Worm (Caenorhabditis elegans): ENCODE data around the gene K02D10.3.

K02D10.3 gene

ce11 chrIII:8771851-8772250 lies at the start of gene K02D10.3:
Gene K02D10.3, minus strand, starts transcription at chrIII:8771951.
- TF ChIP-seq efl-3 (GFP tag; optimal IDR thresholded peaks at IDR 0.05) (no peak), lin-14 (GFP tag; optimal IDR thresholded peaks at IDR 0.05) (no peak), unc-98 (GFP tag; IDR thresholded peaks at IDR 0.05) (no peak), ces-1 (GFP tag; optimal IDR thresholded peaks at IDR 0.05) (no peak), grh-1 (GFP tag; IDR thresholded peaks at IDR 0.05) (no peak), ztf-4 (tag; optimal IDR thresholded peaks at IDR 0.05) (no peak), sptf-1 (tag; optimal IDR thresholded peaks at IDR 0.05) (no peak), nhr-28 (tag; optimal IDR thresholded peaks at IDR 0.05) (no peak), snpc-4 (tag; optimal IDR thresholded peaks at IDR 0.05) (no peak), xbp-1 (tag; optimal IDR thresholded peaks at IDR 0.05) (no peak), nhr-76 (tag; optimal IDR thresholded peaks at IDR 0.05) (no peak)

ce11 chrIII:8818599-8818998 lies 46.8 kb upstream of the K02D10.3 start, which contains the start of gene pat-2:
Gene pat-2, plus strand, starts transcription at chrIII:8818899.
- no peak for TF ChIP-seq ceh-63 (GFP tag; optimal IDR thresholded peaks at IDR 0.05)
- no peak for TF ChIP-seq pax-3 (tag; optimal IDR thresholded peaks at IDR 0.05)
- TF ChIP-seq mep-1 (tag; optimal IDR thresholded peaks at IDR 0.05): no peak
- no peak for TF ChIP-seq lin-13 (GFP tag; optimal IDR thresholded peaks at IDR 0.05)
- no peak for TF ChIP-seq efl-1 (optimal IDR thresholded peaks at IDR 0.05)
- no peak for TF ChIP-seq efl-1 (GFP tag; optimal IDR thresholded peaks at IDR 0.05 in 1 of 2)
- TF ChIP-seq ztf-11 (tag; optimal IDR thresholded peaks at IDR 0.05): no peak
- no peak for TF ChIP-seq elt-3 (tag; optimal IDR thresholded peaks at IDR 0.05)
- TF ChIP-seq C04F5.9 (tag; optimal IDR thresholded peaks at IDR 0.05): no peak
- TF ChIP-seq aly-2 (tag; optimal IDR thresholded peaks at IDR 0.05): no peak
- no peak for TF ChIP-seq hpl-2 (GFP tag; optimal IDR thresholded peaks at IDR 0.05)

ce11 chrIII:8815699-8816098 lies 43.9 kb upstream of the K02D10.3 start:
- TF ChIP-seq lin-14 (GFP tag; optimal IDR thresholded peaks at IDR 0.05) (peak; percentile 67), lin-39 (tag; optimal IDR thresholded peaks at IDR 0.05) (no peak), egl-13 (tag; optimal IDR thresholded peaks at IDR 0.05) (no peak), C16A3.4 (tag; optimal IDR thresholded peaks at IDR 0.05) (no peak), pag-3 (tag; optimal IDR thresholded peaks at IDR 0.05; ENCODE audit: borderline replicate concordance, insufficient read depth) (peak; percentile 95), nhr-90 (tag; optimal IDR thresholded peaks at IDR 0.05; ENCODE audit: poor library complexity) (no peak), efl-1 (optimal IDR thresholded peaks at IDR 0.05) (peak in 1 of 2 experiments; percentile 15), efl-1 (GFP tag; optimal IDR thresholded peaks at IDR 0.05 in 1 of 2) (peak in 1 of 2 experiments; percentile 89), nhr-85 (tag) (no peak), nhr-237 (tag; optimal IDR thresholded peaks at IDR 0.05) (no peak), lin-35 (GFP tag; optimal IDR thresholded peaks at IDR 0.05) (peak in 1 of 2 experiments; percentile 25), unc-30 (tag; optimal IDR thresholded peaks at IDR 0.05) (no peak), tlp-1 (tag; optimal IDR thresholded peaks at IDR 0.05) (no peak), sox-4 (tag; optimal IDR thresholded peaks at IDR 0.05) (no peak), nhr-47 (tag; optimal IDR thresholded peaks at IDR 0.05) (no peak), unc-98 (GFP tag; IDR thresholded peaks at IDR 0.05) (no peak), unc-62 (GFP tag; optimal IDR thresholded peaks at IDR 0.05) (no peak), ceh-88 (GFP tag; IDR thresholded peaks at IDR 0.05) (no peak), mab-9 (GFP tag; IDR thresholded peaks at IDR 0.05) (no peak), elt-2 (tag; optimal IDR thresholded peaks at IDR 0.05) (no peak), xbp-1 (tag; optimal IDR thresholded peaks at IDR 0.05) (no peak), dsc-1 (tag; optimal IDR thresholded peaks at IDR 0.05) (peak; percentile 42), ets-5 (GFP tag; IDR thresholded peaks at IDR 0.05) (no peak), unc-130 (tag; optimal IDR thresholded peaks at IDR 0.05) (peak; percentile 36), efl-3 (GFP tag; optimal IDR thresholded peaks at IDR 0.05) (no peak), jun-1 (tag; optimal IDR thresholded peaks at IDR 0.05) (no peak), snu-23 (GFP tag; optimal IDR thresholded peaks at IDR 0.05) (peak; percentile 35), Y116A8C.19 (tag; optimal IDR thresholded peaks at IDR 0.05; ENCODE audit: borderline replicate concordance) (no peak), C04F5.9 (tag; optimal IDR thresholded peaks at IDR 0.05) (no peak), nhr-20 (tag; optimal IDR thresholded peaks at IDR 0.05) (peak; percentile 15), ama-1 (optimal IDR thresholded peaks at IDR 0.05) (no peak), nhr-12 (tag; optimal IDR thresholded peaks at IDR 0.05) (no peak), nhr-76 (tag; optimal IDR thresholded peaks at IDR 0.05) (no peak), nhr-28 (tag; optimal IDR thresholded peaks at IDR 0.05) (no peak), elt-3 (tag; optimal IDR thresholded peaks at IDR 0.05) (no peak), F16B12.6 (tag; optimal IDR thresholded peaks at IDR 0.05) (no peak), lsy-2 (tag; optimal IDR thresholded peaks at IDR 0.05) (peak in 1 of 2 experiments; percentile 40), nhr-71 (tag; optimal IDR thresholded peaks at IDR 0.05) (peak; percentile 58), lin-13 (GFP tag; optimal IDR thresholded peaks at IDR 0.05) (no peak)
